Worm (Caenorhabditis elegans) whole organism, midembryonic: Measurements from ENCODE around the gene Y43F8A.1.

Experiments
- T22C8.4 ChIP-seq: fragments of 200-800 bp; sonication (Bioruptor generic); IDR thresholded peaks from 2 replicates; pipeline ENCODE4 v1.3.6; 2022; ENCODE audit warnings: missing genetic modification characterization, missing compliant biosample characterization
- cog-1 ChIP-seq: sonication (generic microtip); optimal IDR thresholded peaks from 2 replicates; lab custom pipeline; 2016; ENCODE audit warnings: missing genetic modification characterization, missing compliant biosample characterization
- flt-1 ChIP-seq: fragments of 200-800 bp; sonication (Bioruptor generic); IDR thresholded peaks from 2 replicates; pipeline ENCODE4 v1.3.6; 2022; ENCODE audit warnings: missing genetic modification characterization, missing compliant biosample characterization
- klf-2 ChIP-seq: fragments of 200-800 bp; sonication (Bioruptor generic); conservative IDR thresholded peaks from 2 replicates; pipeline ENCODE4 v1.3.6; 2022; ENCODE audit warnings: missing genetic modification reagents, missing genetic modification characterization, missing compliant biosample characterization
- med-1 ChIP-seq: sonication (generic microtip); optimal IDR thresholded peaks from 2 replicates; lab custom pipeline; 2017; ENCODE audit warnings: missing genetic modification characterization, mild to moderate bottlenecking, missing compliant biosample characterization, antibody characterized with exemption, missing genetic modification reagents; ENCODE audit not compliant: insufficient read depth
- ref-1 ChIP-seq: fragments of 200-800 bp; sonication (Bioruptor generic); conservative IDR thresholded peaks from 2 replicates; pipeline ENCODE4 v1.3.6; 2022; ENCODE audit warnings: missing genetic modification reagents, missing genetic modification characterization, missing compliant biosample characterization
- tab-1 ChIP-seq: fragments of 200-800 bp; sonication (Bioruptor generic); IDR thresholded peaks from 2 replicates; pipeline ENCODE4 v1.3.6; 2022; ENCODE audit warnings: missing genetic modification characterization, missing compliant biosample characterization
- ztf-23 ChIP-seq: fragments of 200-800 bp; sonication (Bioruptor generic); IDR thresholded peaks from 2 replicates; pipeline ENCODE4 v1.3.6; 2022; ENCODE audit warnings: missing genetic modification reagents, missing genetic modification characterization, missing compliant biosample characterization
- ztf-29 ChIP-seq: fragments of 200-800 bp; sonication (Bioruptor generic); IDR thresholded peaks from 2 replicates; pipeline ENCODE4 v1.3.6; 2022; ENCODE audit warnings: missing genetic modification reagents, missing genetic modification characterization, missing compliant biosample characterization

DNA sequence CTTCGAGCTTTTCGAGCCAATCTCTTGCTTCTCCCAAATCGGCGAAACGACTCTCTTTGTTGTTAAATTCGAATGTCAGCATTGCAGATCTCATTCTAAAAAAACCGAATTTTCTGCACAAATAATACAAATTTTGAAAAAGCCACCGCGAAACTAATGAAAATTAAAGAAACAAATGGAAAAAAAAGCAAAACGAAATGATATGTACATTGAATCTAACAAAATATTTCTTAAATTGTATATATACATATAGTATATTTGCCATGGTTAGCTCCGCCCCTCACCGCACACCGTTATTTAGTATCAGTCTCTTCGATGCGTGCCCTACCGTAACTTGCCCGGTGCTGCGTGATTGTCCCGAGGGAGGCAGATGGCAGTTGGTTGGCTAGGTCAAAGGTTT, 30.3 kb downstream of the Y43F8A.1 start, which contains the start of gene srw-86:
- TF ChIP-seq ref-1 (GFP tag; lab: Robert Waterston, UW) (no peak), cog-1 (tag; lab: Kevin White, UChicago) (no peak), ztf-29 (no peak), tab-1 (GFP tag; lab: Robert Waterston, UW) (no peak), klf-2 (GFP tag; lab: Robert Waterston, UW) (no peak), flt-1 (GFP tag; lab: Robert Waterston, UW) (no peak), T22C8.4 (no peak), ztf-23 (no peak), med-1 (GFP tag; lab: Kevin White, UChicago) (no peak)
